Fruit fly (Drosophila melanogaster) whole organism, wandering third instar larva: ENCODE results near the gene MED25.

Source experiments
- Dfd ChIP-seq: fragments of >200 bp; optimal IDR thresholded peaks from 2 replicates; lab custom pipeline; 2017; ENCODE audit warnings: missing biosample characterization, missing genetic modification characterization
- Mio ChIP-seq: sonication (Bioruptor generic); optimal IDR thresholded peaks from 2 replicates; lab custom pipeline; 2016; ENCODE audit warnings: missing biosample characterization, missing genetic modification characterization
- N ChIP-seq: fragments of >200 bp; optimal IDR thresholded peaks from 2 replicates; lab custom pipeline; 2018; ENCODE audit warnings: missing biosample characterization, missing external identifiers, missing genetic modification characterization
- OdsH ChIP-seq: fragments of 200-800 bp; sonication (Bioruptor generic); optimal IDR thresholded peaks from 2 replicates; lab custom pipeline; 2016; ENCODE audit warnings: missing biosample characterization, mild to moderate bottlenecking, missing genetic modification characterization
- br ChIP-seq: fragments of 200-800 bp; sonication (Bioruptor generic); optimal IDR thresholded peaks from 2 replicates; lab custom pipeline; 2016; ENCODE audit warnings: missing biosample characterization, missing genetic modification characterization
- h ChIP-seq: fragments of 200-800 bp; sonication (Bioruptor generic); optimal IDR thresholded peaks from 3 replicates; lab custom pipeline; 2016; ENCODE audit warnings: missing biosample characterization, mild to moderate bottlenecking, missing genetic modification characterization
- pan ChIP-seq: fragments of >200 bp; optimal IDR thresholded peaks from 2 replicates; lab custom pipeline; 2017
- woc ChIP-seq: sonication (Bioruptor generic); optimal IDR thresholded peaks from 2 replicates; lab custom pipeline; 2016; ENCODE audit warnings: missing biosample characterization, mild to moderate bottlenecking, missing genetic modification characterization

dm6 chr3R:20058960-20059359 lies 50.2 kb downstream of the MED25 start:
- TF ChIP-seq N (GFP tag; lab: Kevin White, UChicago) (no peak), br (no peak), Mio (GFP tag; lab: Kevin White, UChicago) (no peak), Dfd (GFP tag; lab: Kevin White, UChicago) (no peak), woc (GFP tag; lab: Kevin White, UChicago) (no peak), pan (lab: Kevin White, UChicago) (no peak), h (no peak), OdsH (GFP tag; lab: Kevin White, UChicago) (no peak)
